Fruit fly (Drosophila melanogaster) whole organism, embryonic: ENCODE data around the gene CG31041.

Source experiments
- B-H1 ChIP-seq: fragments of 200-800 bp; sonication (Bioruptor generic); IDR thresholded peaks from 3 replicates; pipeline ENCODE4 v1.3.6; 2022; ENCODE audit warnings: missing biosample characterization, missing genetic modification characterization
- Bteb2 ChIP-seq: fragments of 200-800 bp; sonication (Bioruptor generic); optimal IDR thresholded peaks from 2 replicates; lab custom pipeline; 2016; ENCODE audit warnings: missing biosample characterization, missing genetic modification characterization
- CG10209 ChIP-seq: fragments of 200-800 bp; sonication (Bioruptor generic); optimal IDR thresholded peaks from 3 replicates; lab custom pipeline; 2017; ENCODE audit warnings: missing biosample characterization, mild to moderate bottlenecking, missing genetic modification characterization, missing genetic modification reagents
- CG11695 ChIP-seq: fragments of 200-800 bp; sonication (Bioruptor generic); IDR thresholded peaks from 3 replicates; pipeline ENCODE4 v1.3.6; 2022; ENCODE audit warnings: missing biosample characterization, missing genetic modification characterization
- CG12104 ChIP-seq: fragments of 200-800 bp; sonication (Bioruptor generic); optimal IDR thresholded peaks from 3 replicates; lab custom pipeline; 2016; ENCODE audit warnings: missing biosample characterization, missing genetic modification characterization
- CG12391 ChIP-seq: fragments of 200-800 bp; sonication (Bioruptor generic); optimal IDR thresholded peaks from 3 replicates; lab custom pipeline; 2018; ENCODE audit warnings: missing biosample characterization, mild to moderate bottlenecking, missing genetic modification characterization, moderate library complexity
- CG14050 ChIP-seq: fragments of 200-800 bp; sonication (Bioruptor generic); IDR thresholded peaks from 3 replicates; pipeline ENCODE4 v1.3.6; 2022; ENCODE audit warnings: missing biosample characterization, missing genetic modification characterization
- CG1647 ChIP-seq: fragments of 200-800 bp; sonication (Bioruptor generic); optimal IDR thresholded peaks from 3 replicates; lab custom pipeline; 2016; ENCODE audit warnings: missing biosample characterization, missing genetic modification characterization
- CG2116 ChIP-seq: fragments of 200-800 bp; sonication (Bioruptor generic); optimal IDR thresholded peaks from 3 replicates; lab custom pipeline; 2018; ENCODE audit warnings: missing biosample characterization, mild to moderate bottlenecking, missing genetic modification characterization
- CG2120 ChIP-seq: fragments of 200-800 bp; sonication (Bioruptor generic); optimal IDR thresholded peaks from 3 replicates; lab custom pipeline; 2016; ENCODE audit warnings: missing biosample characterization, missing genetic modification characterization
- CG31224 ChIP-seq: fragments of 200-800 bp; sonication (Bioruptor generic); IDR thresholded peaks from 2 replicates; pipeline ENCODE4 v1.3.6; 2022; ENCODE audit warnings: missing biosample characterization, missing genetic modification characterization
- CG4820 ChIP-seq: fragments of 200-800 bp; sonication (Bioruptor generic); optimal IDR thresholded peaks from 3 replicates; lab custom pipeline; 2016; ENCODE audit warnings: missing biosample characterization, missing genetic modification characterization
- CG6175 ChIP-seq: fragments of 200-800 bp; sonication (Bioruptor generic); IDR thresholded peaks from 3 replicates; pipeline ENCODE4 v1.3.6; 2022; ENCODE audit warnings: missing biosample characterization, missing genetic modification characterization
- CG6254 ChIP-seq: fragments of 200-800 bp; sonication (Bioruptor generic); optimal IDR thresholded peaks from 3 replicates; lab custom pipeline; 2017; ENCODE audit warnings: mild to moderate bottlenecking, missing biosample characterization, missing genetic modification reagents, missing genetic modification characterization
- CG6813 ChIP-seq: fragments of 200-800 bp; sonication (Bioruptor generic); optimal IDR thresholded peaks from 2 replicates; lab custom pipeline; 2017; ENCODE audit warnings: missing biosample characterization, missing genetic modification characterization, mild to moderate bottlenecking, moderate library complexity, missing genetic modification reagents
- CG6854 ChIP-seq: fragments of 200-800 bp; sonication (Bioruptor generic); optimal IDR thresholded peaks from 3 replicates; lab custom pipeline; 2017; ENCODE audit warnings: missing biosample characterization, mild to moderate bottlenecking, missing genetic modification characterization
- CG7745 ChIP-seq: fragments of 200-800 bp; sonication (Bioruptor generic); optimal IDR thresholded peaks from 2 replicates; lab custom pipeline; 2018; ENCODE audit warnings: missing biosample characterization, mild to moderate bottlenecking, missing genetic modification characterization, moderate library complexity
- CG8359 ChIP-seq: fragments of 200-800 bp; sonication (Bioruptor generic); optimal IDR thresholded peaks from 2 replicates; lab custom pipeline; 2017; ENCODE audit warnings: missing biosample characterization, mild to moderate bottlenecking, missing genetic modification characterization, borderline replicate concordance
- Dbx ChIP-seq: fragments of 200-800 bp; sonication (Bioruptor generic); IDR thresholded peaks from 3 replicates; pipeline ENCODE4 v1.3.6; 2022; ENCODE audit warnings: missing biosample characterization, missing genetic modification characterization
- Deaf1 ChIP-seq: fragments of 200-800 bp; optimal IDR thresholded peaks from 3 replicates; lab custom pipeline; 2019; ENCODE audit warnings: missing biosample characterization, mild to moderate bottlenecking, missing genetic modification characterization, moderate library complexity
- Dfd ChIP-seq, 2 experiments: fragments of >200 bp; optimal IDR thresholded peaks; 2 replicates each; lab custom pipeline; 2017; ENCODE audit warnings: missing biosample characterization in 2 of 2, missing genetic modification characterization in 2 of 2
- Drgx ChIP-seq: fragments of 200-800 bp; sonication (Bioruptor generic); IDR thresholded peaks from 2 replicates; pipeline ENCODE4 v1.3.6; 2022; ENCODE audit warnings: missing biosample characterization, missing genetic modification characterization
- GATAe ChIP-seq: fragments of 200-800 bp; sonication (Bioruptor generic); conservative IDR thresholded peaks from 2 replicates; pipeline ENCODE4 v1.3.6; 2022; ENCODE audit warnings: missing biosample characterization, missing genetic modification characterization
- H2.0 ChIP-seq: fragments of 200-800 bp; sonication (Bioruptor generic); IDR thresholded peaks from 2 replicates; pipeline ENCODE4 v1.3.6; 2022; ENCODE audit warnings: missing biosample characterization, missing genetic modification characterization
- HHEX ChIP-seq: fragments of 200-800 bp; sonication (Bioruptor generic); optimal IDR thresholded peaks from 3 replicates; lab custom pipeline; 2017; ENCODE audit warnings: missing biosample characterization, mild to moderate bottlenecking, missing genetic modification characterization, missing genetic modification reagents
- Hr51 ChIP-seq, 2 experiments: fragments of 200-800 bp; sonication (Bioruptor generic); optimal IDR thresholded peaks; 2 replicates in 1 of 2; 3 replicates in 1 of 2; lab custom pipeline; 2016 to 2018; ENCODE audit warnings: missing biosample characterization in 2 of 2, missing genetic modification characterization in 2 of 2, mild to moderate bottlenecking in 1 of 2, moderate library complexity in 1 of 2
- MTF-1 ChIP-seq: fragments of 200-800 bp; sonication (Bioruptor generic); optimal IDR thresholded peaks from 2 replicates; lab custom pipeline; 2018; ENCODE audit warnings: missing biosample characterization, mild to moderate bottlenecking, missing genetic modification characterization, borderline replicate concordance
- Spps ChIP-seq: fragments of 200-800 bp; sonication (Bioruptor generic); optimal IDR thresholded peaks from 2 replicates; lab custom pipeline; 2018; ENCODE audit warnings: missing biosample characterization, mild to moderate bottlenecking, missing genetic modification characterization
- Trl ChIP-seq, 3 experiments: fragments of >200 bp in 2 of 3; fragments of 200-800 bp in 1 of 3; sonication (Bioruptor generic) in 1 of 3; optimal IDR thresholded peaks; 2 replicates in 1 of 3; 3 replicates in 2 of 3; lab custom pipeline; 2016 to 2017; ENCODE audit warnings: missing biosample characterization in 1 of 3, missing genetic modification characterization in 1 of 3
- ab ChIP-seq: fragments of 200-800 bp; sonication (Bioruptor generic); optimal IDR thresholded peaks from 2 replicates; lab custom pipeline; 2016; ENCODE audit warnings: missing biosample characterization, missing genetic modification characterization
- br ChIP-seq: fragments of >200 bp; optimal IDR thresholded peaks from 2 replicates; lab custom pipeline; 2017
- chn ChIP-seq: fragments of 200-800 bp; sonication (Bioruptor generic); optimal IDR thresholded peaks from 2 replicates; lab custom pipeline; 2016; ENCODE audit warnings: missing biosample characterization, missing genetic modification characterization
- crol ChIP-seq: fragments of 200-800 bp; sonication (Bioruptor generic); IDR thresholded peaks from 2 replicates; pipeline ENCODE4 v1.3.6; 2022; ENCODE audit warnings: missing biosample characterization, missing genetic modification characterization
- exex ChIP-seq: fragments of 200-800 bp; sonication (Bioruptor generic); optimal IDR thresholded peaks from 4 replicates; lab custom pipeline; 2018; ENCODE audit warnings: missing biosample characterization, mild to moderate bottlenecking, missing genetic modification characterization, moderate library complexity
- fd3F ChIP-seq: fragments of 200-800 bp; sonication (Bioruptor generic); optimal IDR thresholded peaks from 2 replicates; lab custom pipeline; 2018; ENCODE audit warnings: missing biosample characterization, mild to moderate bottlenecking, missing genetic modification characterization, moderate library complexity
- ftz-f1 ChIP-seq: fragments of 200-800 bp; sonication (Bioruptor generic); optimal IDR thresholded peaks from 2 replicates; lab custom pipeline; 2016; ENCODE audit warnings: missing biosample characterization, missing genetic modification characterization
- gem ChIP-seq: fragments of 200-800 bp; sonication (Bioruptor generic); optimal IDR thresholded peaks from 2 replicates; lab custom pipeline; 2019; ENCODE audit warnings: missing biosample characterization, mild to moderate bottlenecking, missing genetic modification characterization, moderate library complexity
- grau ChIP-seq: fragments of 200-800 bp; optimal IDR thresholded peaks from 3 replicates; lab custom pipeline; 2019; ENCODE audit warnings: missing biosample characterization, mild to moderate bottlenecking, missing genetic modification characterization, moderate library complexity
- gsb ChIP-seq: fragments of 200-800 bp; sonication (Bioruptor generic); IDR thresholded peaks from 2 replicates; pipeline ENCODE4 v1.3.6; 2022; ENCODE audit warnings: missing biosample characterization, missing genetic modification characterization
- ham ChIP-seq: fragments of 200-800 bp; sonication (Bioruptor generic); IDR thresholded peaks from 2 replicates; pipeline ENCODE4 v1.3.6; 2022; ENCODE audit warnings: missing biosample characterization, missing genetic modification characterization
- her ChIP-seq: fragments of 200-800 bp; sonication (Bioruptor generic); optimal IDR thresholded peaks from 2 replicates; lab custom pipeline; 2016; ENCODE audit warnings: missing biosample characterization, missing genetic modification characterization
- pita ChIP-seq: fragments of 200-800 bp; sonication (Bioruptor generic); optimal IDR thresholded peaks from 2 replicates; lab custom pipeline; 2017; ENCODE audit warnings: missing biosample characterization, mild to moderate bottlenecking, missing genetic modification characterization
- psq ChIP-seq: fragments of 200-800 bp; sonication (Bioruptor generic); optimal IDR thresholded peaks from 2 replicates; lab custom pipeline; 2017; ENCODE audit warnings: missing biosample characterization, missing genetic modification characterization
- ranshi ChIP-seq: fragments of 200-800 bp; sonication (Bioruptor generic); IDR thresholded peaks from 2 replicates; pipeline ENCODE4 v1.3.6; 2022; ENCODE audit warnings: missing biosample characterization, missing genetic modification characterization
- row ChIP-seq: fragments of 200-800 bp; sonication (Bioruptor generic); IDR thresholded peaks from 3 replicates; pipeline ENCODE4 v1.3.6; 2022; ENCODE audit warnings: missing biosample characterization, missing genetic modification characterization
- run ChIP-seq: fragments of 200-800 bp; sonication (Bioruptor generic); optimal IDR thresholded peaks from 3 replicates; lab custom pipeline; 2018; ENCODE audit warnings: missing biosample characterization, mild to moderate bottlenecking, missing genetic modification characterization
- sqz ChIP-seq: fragments of 200-800 bp; sonication (Bioruptor generic); optimal IDR thresholded peaks from 3 replicates; lab custom pipeline; 2018; ENCODE audit warnings: missing biosample characterization, mild to moderate bottlenecking, missing genetic modification characterization

The CG31041 gene

DNA sequence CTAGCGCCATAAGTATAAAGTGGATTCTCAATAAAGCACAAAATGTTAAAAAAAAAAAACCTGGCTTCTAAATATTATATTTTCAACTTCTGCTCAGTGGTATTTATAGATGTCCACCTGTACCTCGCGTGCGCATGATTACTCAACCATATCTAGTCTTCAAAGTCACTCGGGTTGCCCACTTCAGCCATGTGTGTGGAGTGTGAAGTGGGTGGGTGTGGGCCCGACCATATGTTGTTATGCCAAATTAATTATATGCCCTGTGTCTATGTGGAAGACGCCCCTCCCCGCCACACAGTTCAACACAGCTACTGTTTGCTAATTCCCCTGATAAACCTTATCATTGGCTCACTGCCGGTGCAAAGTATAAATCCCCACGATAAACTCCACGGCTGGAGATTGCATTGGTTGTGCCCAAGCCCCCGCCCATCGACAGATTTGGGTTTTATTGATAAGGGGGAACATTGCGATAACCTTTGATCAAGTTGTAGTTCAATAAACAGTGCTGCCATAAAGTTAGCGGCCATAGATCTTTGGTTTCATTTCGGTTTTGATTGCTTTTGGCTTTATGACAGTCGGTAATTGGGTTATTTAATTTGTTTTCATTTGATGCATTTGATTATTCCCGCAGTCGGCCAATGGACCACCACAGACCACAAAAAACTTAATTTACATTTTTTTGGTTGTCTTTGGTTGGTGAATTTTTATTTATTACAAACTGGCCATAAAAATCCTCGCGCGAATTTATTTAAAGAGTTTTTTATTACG, 30.2 kb upstream of the CG31041 start (continued):
- TF ChIP-seq exex (tag; lab: Kevin White, UChicago): peak; percentile 89
- no peak for TF ChIP-seq CG14050 (GFP tag; lab: Robert Waterston, UW)
- TF ChIP-seq grau (tag; lab: Kevin White, UChicago): peak; percentile 67
- no peak for TF ChIP-seq CG7745 (tag; lab: Kevin White, UChicago)
- peak; percentile 7 for TF ChIP-seq gem (tag; lab: Kevin White, UChicago)
- 0 out of 2 replicates have a peak, but pooled peaks have one; percentile 11 for TF ChIP-seq Drgx (GFP tag; lab: Robert Waterston, UW)
- TF ChIP-seq MTF-1 (GFP tag; lab: Kevin White, UChicago): no peak
- no peak for TF ChIP-seq CG8359 (GFP tag; lab: Kevin White, UChicago)
- TF ChIP-seq row (GFP tag; lab: Robert Waterston, UW): peak; percentile 51; the same call in 2 of the 3 replicates
- TF ChIP-seq CG12391: no peak
- TF ChIP-seq Hr51 (GFP tag; optimal IDR thresholded peaks at IDR 0.05; lab: Kevin White, UChicago): peak in 1 of 2 experiments; percentile 9
- TF ChIP-seq sqz (GFP tag; lab: Kevin White, UChicago): no peak
- TF ChIP-seq her (GFP tag; lab: Kevin White, UChicago): no peak
- TF ChIP-seq ftz-f1 (GFP tag; lab: Kevin White, UChicago): peak; percentile 19

DNA sequence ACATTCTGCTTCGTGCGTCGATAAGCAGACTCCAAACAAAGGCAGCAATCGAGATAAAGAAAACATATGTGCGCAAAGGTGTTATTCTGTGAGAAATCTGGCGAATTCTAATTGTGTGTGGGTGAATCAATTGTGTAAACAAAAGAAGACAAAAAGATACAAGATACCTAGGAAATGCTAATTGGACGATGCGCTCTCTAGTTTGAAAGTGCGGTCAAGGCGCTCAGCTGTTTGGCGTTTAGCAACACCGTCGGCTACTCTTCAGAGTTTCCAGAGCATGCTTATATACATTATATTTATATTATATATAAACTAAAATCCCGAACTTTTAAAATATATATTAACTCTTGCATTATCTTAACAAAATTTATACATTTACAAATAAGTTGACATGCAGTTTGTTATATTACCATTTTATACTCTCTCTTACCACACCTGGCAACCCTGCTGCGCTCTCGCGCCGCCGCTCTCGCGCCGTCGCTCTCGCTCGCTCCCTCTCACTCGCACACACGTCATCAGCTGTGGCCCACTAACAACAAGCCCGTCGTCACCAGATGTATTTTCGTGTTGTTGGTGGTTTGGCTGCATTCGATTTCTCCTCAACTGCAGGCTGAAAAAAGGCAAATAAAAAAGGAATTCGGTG, 27.9 kb upstream of the CG31041 start, which contains the start of gene CG1907:
TSS of gene CG1907 (plus strand) at position 551 of the 643 bp plus-strand sequence.
- peak; percentile 94 for TF ChIP-seq GATAe (GFP tag; lab: Robert Waterston, UW)
- peak; percentile 71 for TF ChIP-seq ab (GFP tag; lab: Kevin White, UChicago)
- peak; percentile 78 for TF ChIP-seq crol (GFP tag; lab: Robert Waterston, UW)
- peak; percentile 99 for TF ChIP-seq ranshi (GFP tag; lab: Robert Waterston, UW)
- TF ChIP-seq gsb (GFP tag; lab: Robert Waterston, UW): peak; percentile 96
- peak; percentile 83 for TF ChIP-seq CG1647
- TF ChIP-seq Dfd (GFP tag; optimal IDR thresholded peaks at IDR 0.05; lab: Kevin White, UChicago): no peak
- peak; percentile 98 for TF ChIP-seq H2.0 (GFP tag; lab: Robert Waterston, UW)
- TF ChIP-seq CG31224 (GFP tag; lab: Robert Waterston, UW): peak; percentile 95
- TF ChIP-seq HHEX (GFP tag; lab: Kevin White, UChicago): peak; percentile 98
- TF ChIP-seq CG10209 (GFP tag; lab: Kevin White, UChicago): peak; percentile 98
- peak; percentile 97 for TF ChIP-seq B-H1 (GFP tag; lab: Robert Waterston, UW)
- TF ChIP-seq Deaf1: peak; percentile 88
- peak; percentile 91 for TF ChIP-seq CG2120 (GFP tag; lab: Kevin White, UChicago)
- TF ChIP-seq CG6254: peak; percentile 96
- peak; percentile 96 for TF ChIP-seq CG6175 (GFP tag; lab: Robert Waterston, UW)
- peak; percentile 96 for TF ChIP-seq fd3F (GFP tag; lab: Kevin White, UChicago)
- peak; percentile 90 for TF ChIP-seq ham (GFP tag; lab: Robert Waterston, UW)
- TF ChIP-seq Trl (optimal IDR thresholded peaks at IDR 0.05; lab: Kevin White, UChicago): peak; percentile 93 to 94
- peak; percentile 78 for TF ChIP-seq Trl (GFP tag; optimal IDR thresholded peaks at IDR 0.05; lab: Kevin White, UChicago)
- no peak for TF ChIP-seq pita (GFP tag; lab: Kevin White, UChicago)
- peak; percentile 97 for TF ChIP-seq run
- peak; percentile 91 for TF ChIP-seq psq (GFP tag; lab: Kevin White, UChicago)
- TF ChIP-seq chn (GFP tag; lab: Kevin White, UChicago): peak; percentile 90
- TF ChIP-seq CG4820 (GFP tag; lab: Kevin White, UChicago): peak; percentile 98
- peak; percentile 81 for TF ChIP-seq Bteb2 (GFP tag; lab: Kevin White, UChicago)
- TF ChIP-seq Spps: peak; percentile 97
- peak; percentile 99 for TF ChIP-seq CG6813 (GFP tag; lab: Kevin White, UChicago)
- TF ChIP-seq br: no peak
- TF ChIP-seq CG2116 (GFP tag; lab: Kevin White, UChicago): peak; percentile 89
- TF ChIP-seq CG6854 (GFP tag; lab: Kevin White, UChicago): peak; percentile 98
- TF ChIP-seq CG12104: peak; percentile 98
- TF ChIP-seq Dbx (GFP tag; lab: Robert Waterston, UW): peak; percentile 99
- peak; percentile 99 for TF ChIP-seq CG11695 (GFP tag; lab: Robert Waterston, UW)
